Fruit fly (Drosophila melanogaster) whole organism, wandering third instar larva: Measurements from ENCODE around the gene GILT3.

Source experiments
- Abd-B ChIP-seq: fragments of >200 bp; optimal IDR thresholded peaks from 2 replicates; lab custom pipeline; 2017; ENCODE audit warnings: missing biosample characterization, missing genetic modification characterization
- CG32264 ChIP-seq: fragments of 200-800 bp; sonication (Bioruptor generic); optimal IDR thresholded peaks from 2 replicates; lab custom pipeline; 2016; ENCODE audit warnings: missing biosample characterization, missing genetic modification characterization
- GATAd ChIP-seq: sonication (Bioruptor generic); optimal IDR thresholded peaks from 2 replicates; lab custom pipeline; 2016; ENCODE audit warnings: missing biosample characterization, missing genetic modification characterization
- HLH106 ChIP-seq: fragments of 200-800 bp; optimal IDR thresholded peaks from 3 replicates; lab custom pipeline; 2019; ENCODE audit warnings: missing biosample characterization, mild to moderate bottlenecking, missing genetic modification characterization, moderate library complexity
- Hnf4 ChIP-seq: fragments of 200-800 bp; sonication (Bioruptor generic); optimal IDR thresholded peaks from 2 replicates; lab custom pipeline; 2016; ENCODE audit warnings: missing biosample characterization, mild to moderate bottlenecking, missing genetic modification characterization
- Myc ChIP-seq: fragments of >200 bp; optimal IDR thresholded peaks from 2 replicates; lab custom pipeline; 2017
- Rel ChIP-seq, 2 experiments: fragments of 200-800 bp; sonication (Bioruptor generic) in 1 of 2; optimal IDR thresholded peaks; 2 replicates in 1 of 2; 3 replicates in 1 of 2; lab custom pipeline; 2016 to 2019; ENCODE audit warnings: mild to moderate bottlenecking in 2 of 2, missing biosample characterization in 2 of 2, missing genetic modification characterization in 2 of 2, moderate library complexity in 1 of 2
- br ChIP-seq: fragments of 200-800 bp; sonication (Bioruptor generic); optimal IDR thresholded peaks from 2 replicates; lab custom pipeline; 2016; ENCODE audit warnings: missing biosample characterization, missing genetic modification characterization
- ey ChIP-seq: fragments of 200-800 bp; sonication (Bioruptor generic); optimal IDR thresholded peaks from 2 replicates; lab custom pipeline; 2016; ENCODE audit warnings: missing biosample characterization, missing genetic modification characterization
- fru ChIP-seq: fragments of 200-800 bp; sonication (Bioruptor generic); optimal IDR thresholded peaks from 3 replicates; lab custom pipeline; 2016; ENCODE audit warnings: missing biosample characterization, mild to moderate bottlenecking, missing genetic modification characterization
- rgr ChIP-seq: fragments of 200-800 bp; sonication (Bioruptor generic); optimal IDR thresholded peaks from 3 replicates; lab custom pipeline; 2016; ENCODE audit warnings: missing biosample characterization, mild to moderate bottlenecking, missing genetic modification characterization
- sv ChIP-seq: fragments of 200-800 bp; sonication (Bioruptor generic); optimal IDR thresholded peaks from 3 replicates; lab custom pipeline; 2016; ENCODE audit warnings: missing biosample characterization, missing genetic modification characterization
- usp ChIP-seq: fragments of >200 bp; optimal IDR thresholded peaks from 2 replicates; lab custom pipeline; 2017; ENCODE audit warnings: missing biosample characterization, missing genetic modification characterization

- TF ChIP-seq rgr (GFP tag; lab: Kevin White, UChicago): peak; percentile 21
- peak; percentile 17 for TF ChIP-seq HLH106 (tag; lab: Kevin White, UChicago)
- no peak for TF ChIP-seq Abd-B (GFP tag; lab: Kevin White, UChicago)
- no peak for TF ChIP-seq Rel (GFP tag; optimal IDR thresholded peaks at IDR 0.05; lab: Kevin White, UChicago)
- TF ChIP-seq Rel (tag; optimal IDR thresholded peaks at IDR 0.05; lab: Kevin White, UChicago): no peak
- no peak for TF ChIP-seq Hnf4 (GFP tag; lab: Kevin White, UChicago)
- no peak for TF ChIP-seq usp
- no peak for TF ChIP-seq CG32264 (GFP tag; lab: Kevin White, UChicago)
- TF ChIP-seq fru: no peak
- peak; percentile 1 for TF ChIP-seq br
- TF ChIP-seq ey (GFP tag; lab: Kevin White, UChicago): no peak
- peak; percentile 11 for TF ChIP-seq Myc
- no peak for TF ChIP-seq sv
- no peak for TF ChIP-seq GATAd (GFP tag; lab: Kevin White, UChicago)
These were observed 2.8 kb downstream of the GILT3 start, which contains the start of gene eIF3d1 for dm6 chr3R:23679911-23680336.
